Worm (Caenorhabditis elegans) whole organism, early embryonic: ENCODE results near the gene ced-13.

ENCODE experiments used
- B0310.2 ChIP-seq: sonication (generic microtip); optimal IDR thresholded peaks from 2 replicates; lab custom pipeline; 2016; ENCODE audit warnings: mild to moderate bottlenecking, missing genetic modification characterization, missing compliant biosample characterization
- ama-1 ChIP-seq: fragments of 150-350 bp; optimal IDR thresholded peaks from 2 replicates; lab custom pipeline; 2014
- ceh-36 ChIP-seq: sonication (generic microtip); optimal IDR thresholded peaks from 2 replicates; lab custom pipeline; 2016; ENCODE audit warnings: missing genetic modification characterization, inconsistent platforms, missing compliant biosample characterization
- scrt-1 ChIP-seq: fragments of 200-800 bp; sonication (Bioruptor generic); IDR thresholded peaks from 2 replicates; pipeline ENCODE4 v1.3.6; 2022; ENCODE audit warnings: missing genetic modification characterization, missing compliant biosample characterization
- sea-1 ChIP-seq: fragments of 200-800 bp; sonication (Bioruptor generic); conservative IDR thresholded peaks from 2 replicates; pipeline ENCODE4 v1.3.6; 2022; ENCODE audit warnings: missing genetic modification characterization, missing compliant biosample characterization
- tra-4 ChIP-seq: sonication (generic microtip); optimal IDR thresholded peaks from 2 replicates; lab custom pipeline; 2017; ENCODE audit warnings: missing genetic modification characterization, missing compliant biosample characterization

DNA sequence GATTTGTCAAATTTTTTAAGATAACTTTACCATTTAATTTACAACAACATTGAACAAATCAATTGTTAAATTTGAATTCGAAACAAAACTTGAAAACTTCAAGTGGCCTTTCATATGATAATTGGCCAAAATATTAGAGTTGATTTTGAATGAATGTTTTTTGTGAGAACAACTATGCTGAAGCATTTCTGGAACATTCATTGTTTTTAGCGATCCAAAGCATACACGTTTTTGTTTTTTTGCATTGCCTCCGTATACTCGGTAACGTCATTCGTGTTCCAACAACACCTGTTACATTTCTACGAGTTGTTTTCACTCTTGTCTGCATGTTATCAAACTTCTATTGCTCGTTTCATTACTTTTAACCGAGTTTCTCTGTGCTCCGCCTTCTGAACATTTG lies 22.5 kb downstream of the ced-13 start:
- TF ChIP-seq ama-1 (lab: Kevin White, UChicago) (no peak), tra-4 (no peak), B0310.2 (tag; lab: Kevin White, UChicago) (no peak), scrt-1 (GFP tag; lab: Robert Waterston, UW) (no peak), sea-1 (GFP tag; lab: Robert Waterston, UW) (no peak), ceh-36 (tag; lab: Kevin White, UChicago) (no peak)
